Worm (Caenorhabditis elegans): ENCODE results near the gene dhs-27.

ce11 chrX:3419084-3419483 is 4.6 kb upstream of the dhs-27 start, which contains the start of gene C04F6.7:
- no peak for TF ChIP-seq unc-62 (GFP tag; optimal IDR thresholded peaks at IDR 0.05 in 1 of 2)
- no peak for TF ChIP-seq unc-62 (tag; optimal IDR thresholded peaks at IDR 0.05)
- no peak for TF ChIP-seq nhr-76 (tag; optimal IDR thresholded peaks at IDR 0.05)
- no peak for TF ChIP-seq R02D3.7 (tag; optimal IDR thresholded peaks at IDR 0.05)

Data from whole organism, L4 larva.